Worm (Caenorhabditis elegans): Measurements from ENCODE around the gene taap-1.
A peak's percentile ranks its signal among the peaks of the same experiment; 100 is the strongest.

The taap-1 gene

DNA sequence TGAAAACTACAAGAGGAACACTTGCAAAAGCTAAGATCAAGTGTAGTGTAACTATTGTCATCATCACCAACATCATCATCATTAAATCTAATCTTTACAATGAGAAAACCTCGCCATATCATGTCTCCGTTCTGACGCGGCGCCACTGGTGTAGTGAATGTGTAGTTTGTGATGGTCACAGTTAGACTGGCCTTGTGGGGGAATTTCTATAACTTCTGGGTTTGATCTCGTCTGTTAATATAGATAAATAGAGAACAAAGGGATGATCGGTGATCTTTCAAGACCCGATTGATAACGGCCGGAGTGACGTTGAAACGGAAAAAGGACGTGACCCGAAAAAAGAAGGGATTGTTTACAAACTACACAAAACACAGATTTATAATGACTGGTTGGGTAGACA, 42.9 kb downstream of the taap-1 start (continued):
- TF ChIP-seq pbrm-1 (GFP tag; IDR thresholded peaks at IDR 0.05) (no peak), ztf-26 (tag; optimal IDR thresholded peaks at IDR 0.05) (peak; percentile 29), F49E8.2 (tag; optimal IDR thresholded peaks at IDR 0.05; ENCODE audit: insufficient read depth) (no peak), dpl-1 (GFP tag; optimal IDR thresholded peaks at IDR 0.05) (no peak), let-526 (GFP tag; IDR thresholded peaks at IDR 0.05) (no peak), nfya-2 (GFP tag; IDR thresholded peaks at IDR 0.05) (no peak), unc-62 (GFP tag; optimal IDR thresholded peaks at IDR 0.05) (no peak), ceh-27 (GFP tag; optimal IDR thresholded peaks at IDR 0.05) (no peak), Y67H2A.10 (GFP tag; conservative IDR thresholded peaks at IDR 0.05) (no peak), F33H1.4 (GFP tag; IDR thresholded peaks at IDR 0.05) (no peak), lin-26 (GFP tag; IDR thresholded peaks at IDR 0.05) (0 out of 2 replicates have a peak, but pooled peaks have one; percentile 9), madf-10 (tag; optimal IDR thresholded peaks at IDR 0.05) (no peak)

DNA sequence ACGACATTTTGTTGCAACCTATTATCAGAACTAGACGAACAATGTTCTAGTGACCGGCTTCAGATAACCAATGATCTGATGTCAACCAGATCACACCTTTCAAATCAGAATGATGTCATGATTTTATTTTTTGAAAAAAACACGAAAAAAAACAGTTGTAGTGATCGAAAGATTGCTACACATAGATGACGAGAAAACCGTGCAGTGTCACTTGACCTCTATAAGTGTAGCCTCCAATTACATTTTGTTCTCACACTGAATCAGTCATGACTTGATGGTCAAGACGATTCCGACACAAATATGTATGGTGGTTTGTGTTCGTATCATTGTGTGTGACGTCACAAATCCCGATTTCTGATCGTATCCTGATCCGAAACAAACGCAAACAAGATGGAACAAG, 43.6 kb downstream of the taap-1 start:
- peak; percentile 6 for TF ChIP-seq atf-7 (tag; optimal IDR thresholded peaks at IDR 0.05)
- TF ChIP-seq snpc-4 (GFP tag; optimal IDR thresholded peaks at IDR 0.05): no peak
- no peak for TF ChIP-seq snpc-4 (tag; optimal IDR thresholded peaks at IDR 0.05)
- TF ChIP-seq B0336.3 (GFP tag; IDR thresholded peaks at IDR 0.05): no peak
- peak; percentile 68 for TF ChIP-seq ama-1 (optimal IDR thresholded peaks at IDR 0.05)
- no peak for TF ChIP-seq ama-1 (GFP tag; optimal IDR thresholded peaks at IDR 0.05)
- TF ChIP-seq lin-40 (tag; optimal IDR thresholded peaks at IDR 0.05): peak; percentile 3
- TF ChIP-seq C06A6.2 (GFP tag; conservative IDR thresholded peaks at IDR 0.05): no peak

DNA sequence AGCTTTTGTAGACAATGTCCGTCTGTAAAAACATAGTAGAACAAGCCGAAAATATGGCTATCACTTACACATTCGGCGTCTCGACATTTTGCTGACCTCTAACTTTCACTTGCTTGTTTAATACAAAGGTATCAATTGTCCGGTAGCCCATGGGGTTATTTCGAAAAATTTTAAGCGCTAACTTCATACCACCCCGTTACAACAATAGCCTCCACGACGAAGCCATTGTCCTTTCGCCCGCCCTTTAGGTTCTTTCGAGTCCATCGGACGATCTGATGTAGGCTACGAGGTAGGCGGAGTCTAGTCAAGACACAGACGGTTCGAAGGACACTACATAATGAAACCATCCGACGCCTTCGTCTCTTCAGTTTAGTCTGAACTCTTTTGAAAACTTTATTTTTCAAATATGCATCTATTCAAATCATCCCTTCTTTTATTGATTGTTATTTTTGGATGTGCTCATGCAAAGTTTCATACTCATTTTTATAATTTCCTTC, 44.8 kb downstream of the taap-1 start, which contains the start of gene lips-10:
Gene lips-10 (plus strand): TSS at position 378 of the 497 bp plus-strand sequence.
- TF ChIP-seq Y79H2A.3 (GFP tag; conservative IDR thresholded peaks at IDR 0.05) (no peak), rec-8 (tag; optimal IDR thresholded peaks at IDR 0.05) (no peak), chd-7 (tag; optimal IDR thresholded peaks at IDR 0.05) (no peak), egrh-3 (GFP tag; IDR thresholded peaks at IDR 0.05) (no peak), ets-4 (GFP tag; optimal IDR thresholded peaks at IDR 0.05) (no peak), hlh-26 (GFP tag; conservative IDR thresholded peaks at IDR 0.05) (no peak)

DNA sequence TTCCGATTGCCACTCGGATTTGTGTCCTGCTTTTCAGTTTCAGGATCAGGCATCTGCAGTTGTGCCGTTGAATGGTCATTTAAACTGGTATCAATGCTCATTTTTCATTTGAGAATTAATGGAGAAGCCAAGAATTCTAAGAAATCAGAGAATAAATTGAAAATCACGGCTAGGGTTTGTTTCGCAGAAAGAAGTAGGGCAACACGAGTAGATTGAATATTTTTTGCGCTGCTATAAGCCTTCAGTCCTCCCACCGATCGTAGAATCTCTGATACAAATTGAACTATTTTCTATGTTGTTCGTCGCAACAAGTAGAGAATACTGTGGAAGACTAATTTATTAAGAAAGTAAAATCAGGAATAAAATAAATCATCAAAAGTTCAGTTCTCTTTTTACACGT, 46.6 kb downstream of the taap-1 start, which contains the start of gene acp-3:
Gene acp-3 (minus strand): TSS at position 101 of the 400 bp plus-strand sequence.
- TF ChIP-seq somi-1 (GFP tag; optimal IDR thresholded peaks at IDR 0.05) (no peak), egl-18 (GFP tag; IDR thresholded peaks at IDR 0.05) (no peak), B0019.2 (GFP tag; conservative IDR thresholded peaks at IDR 0.05) (no peak), cebp-1 (GFP tag; IDR thresholded peaks at IDR 0.05) (no peak), cebp-1 (tag; optimal IDR thresholded peaks at IDR 0.05) (no peak), aptf-2 (GFP tag; conservative IDR thresholded peaks at IDR 0.05) (no peak), madf-3 (GFP tag; IDR thresholded peaks at IDR 0.05) (no peak), rpc-1 (optimal IDR thresholded peaks at IDR 0.05) (no peak), rpc-1 (tag; optimal IDR thresholded peaks at IDR 0.05) (no peak), egl-44 (GFP tag; IDR thresholded peaks at IDR 0.05) (no peak), nhr-90 (tag; optimal IDR thresholded peaks at IDR 0.05) (no peak), ccch-3 (GFP tag; optimal IDR thresholded peaks at IDR 0.05) (no peak), F23B12.7 (tag; optimal IDR thresholded peaks at IDR 0.05; ENCODE audit: insufficient read depth) (no peak), madf-10 (tag; optimal IDR thresholded peaks at IDR 0.05) (no peak), madf-8 (GFP tag; conservative IDR thresholded peaks at IDR 0.05) (no peak), repo-1 (tag; optimal IDR thresholded peaks at IDR 0.05) (no peak), mcd-1 (GFP tag; IDR thresholded peaks at IDR 0.05) (no peak), nfyb-1 (GFP tag; IDR thresholded peaks at IDR 0.05) (no peak), ztf-18 (tag; optimal IDR thresholded peaks at IDR 0.05) (no peak)
